Worm (Caenorhabditis elegans): ENCODE measurements around the gene F14D7.3.

The F14D7.3 gene

DNA sequence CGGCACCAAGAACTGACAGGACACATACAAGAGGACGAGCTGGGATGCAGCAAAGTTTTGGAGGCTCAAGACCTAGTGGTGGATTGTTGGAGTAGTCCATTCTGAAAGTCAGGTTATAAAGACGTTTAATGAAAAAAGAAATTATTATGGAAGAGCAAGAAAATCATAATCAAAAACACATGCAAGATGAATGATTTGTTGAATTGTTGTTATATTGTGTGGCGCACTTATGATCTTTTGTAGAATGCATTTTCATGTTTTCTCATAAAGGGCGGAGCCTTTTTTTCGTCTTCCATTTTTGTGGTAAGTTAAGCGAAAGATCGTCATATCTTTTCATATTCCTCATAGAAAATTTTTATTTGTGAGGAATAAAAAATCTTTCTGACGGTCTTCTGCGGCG is 19.9 kb downstream of the F14D7.3 start, which contains the start of gene F47B8.2:
F47B8.2 (minus strand) TSS at position 101 of the 400 bp plus-strand sequence.
- TF ChIP-seq him-1 (tag; optimal IDR thresholded peaks at IDR 0.05) (no peak), dao-5 (tag; optimal IDR thresholded peaks at IDR 0.05) (no peak), W03F9.2 (tag; optimal IDR thresholded peaks at IDR 0.05) (no peak)

DNA sequence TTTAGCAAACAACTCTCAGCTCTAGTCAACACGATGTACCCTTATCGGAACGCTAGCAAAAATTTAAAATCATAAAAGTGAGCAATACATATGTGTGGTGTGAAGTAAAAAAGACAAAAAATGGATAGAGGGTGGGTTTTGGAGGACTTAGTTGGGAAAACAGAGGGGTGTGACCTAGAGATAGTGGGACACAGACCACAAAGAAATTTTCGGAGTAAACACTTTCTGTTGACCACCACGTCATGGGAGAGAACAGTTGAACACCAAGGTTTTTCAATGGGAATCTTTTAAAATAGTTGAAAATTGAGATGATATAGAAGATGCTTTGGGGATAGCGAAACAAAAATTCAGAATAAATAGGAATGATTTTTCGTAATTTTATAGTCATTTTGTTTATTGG is 20.6 kb downstream of the F14D7.3 start:
- TF ChIP-seq him-1 (tag; optimal IDR thresholded peaks at IDR 0.05) = no peak
- TF ChIP-seq W03F9.2 (tag; optimal IDR thresholded peaks at IDR 0.05) = no peak
- no peak for TF ChIP-seq dao-5 (tag; optimal IDR thresholded peaks at IDR 0.05)

ce11 chrV:14317621-14318020 is 21.0 kb downstream of the F14D7.3 start:
- TF ChIP-seq dao-5 (tag; optimal IDR thresholded peaks at IDR 0.05) = no peak
- no peak for TF ChIP-seq him-1 (tag; optimal IDR thresholded peaks at IDR 0.05)
- TF ChIP-seq W03F9.2 (tag; optimal IDR thresholded peaks at IDR 0.05) = no peak

DNA sequence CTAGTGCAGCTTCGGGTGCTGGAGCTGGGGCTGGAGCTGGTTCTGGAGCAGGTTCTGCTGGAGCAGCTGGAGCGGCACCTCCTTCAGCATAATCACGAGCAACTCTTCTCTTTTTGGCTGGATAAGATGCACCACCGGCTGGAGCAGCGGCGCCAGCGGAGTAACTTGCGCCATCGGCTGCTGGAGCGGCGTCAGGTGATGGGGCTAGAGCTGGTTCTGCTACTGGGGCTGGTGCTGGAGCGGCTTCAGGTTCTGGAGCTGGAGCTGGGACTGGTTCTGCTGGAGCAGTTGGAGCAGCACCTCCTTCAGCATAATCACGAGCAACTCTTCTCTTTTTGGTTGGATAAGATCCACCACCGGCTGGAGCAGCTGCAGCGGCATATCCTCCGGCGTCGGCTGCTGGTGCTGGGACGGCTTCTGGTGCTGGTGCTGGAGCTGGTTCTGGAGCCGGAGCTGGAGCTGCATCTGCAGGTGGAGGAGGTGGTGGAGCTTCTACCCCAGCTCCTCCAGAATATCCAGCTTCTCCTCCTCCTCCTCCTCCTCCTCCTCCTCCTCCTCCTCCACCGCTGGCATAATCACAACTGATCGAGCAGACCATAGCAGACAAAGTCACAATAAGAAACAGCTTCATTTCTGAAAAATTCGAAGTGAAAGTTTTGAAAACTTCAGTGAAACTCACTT is 22.6 kb downstream of the F14D7.3 start, which contains the start of gene F47B8.13:
F47B8.13 (minus strand) TSS at position 631 of the 681 bp plus-strand sequence.
- TF ChIP-seq dao-5 (tag; optimal IDR thresholded peaks at IDR 0.05) = no peak
- no peak for TF ChIP-seq W03F9.2 (tag; optimal IDR thresholded peaks at IDR 0.05)
- TF ChIP-seq him-1 (tag; optimal IDR thresholded peaks at IDR 0.05) = no peak

ce11 chrV:14320246-14320645 is 23.6 kb downstream of the F14D7.3 start, which contains the start of gene F47B8.14:
Gene F47B8.14, plus strand, starts transcription at chrV:14320546.
- TF ChIP-seq dao-5 (tag; optimal IDR thresholded peaks at IDR 0.05) (no peak), him-1 (tag; optimal IDR thresholded peaks at IDR 0.05) (no peak), W03F9.2 (tag; optimal IDR thresholded peaks at IDR 0.05) (no peak)

ce11 chrV:14320730-14321319 is 24.2 kb downstream of the F14D7.3 start:
- TF ChIP-seq W03F9.2 (tag; optimal IDR thresholded peaks at IDR 0.05) = no peak
- no peak for TF ChIP-seq him-1 (tag; optimal IDR thresholded peaks at IDR 0.05)
- TF ChIP-seq dao-5 (tag; optimal IDR thresholded peaks at IDR 0.05) = no peak

DNA sequence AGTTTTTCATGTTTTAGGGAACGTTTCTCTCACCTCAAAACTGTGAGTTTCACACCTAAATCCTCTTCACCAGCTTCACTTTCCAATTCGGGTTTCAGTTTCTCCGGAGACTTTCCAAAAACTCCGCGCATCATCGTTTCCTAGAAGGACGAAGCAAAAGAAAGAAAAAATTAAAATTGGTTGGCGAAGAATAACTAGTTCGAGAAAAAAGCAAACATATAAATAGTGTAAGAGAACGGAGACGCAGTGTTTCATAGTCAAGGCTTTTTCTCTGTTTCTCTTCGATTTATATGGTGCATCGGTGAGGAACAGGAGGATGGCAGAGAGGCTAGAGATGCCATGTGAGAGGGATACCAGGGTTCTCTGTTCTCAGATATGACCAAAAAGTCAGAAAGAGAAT is 26.1 kb downstream of the F14D7.3 start, which contains the start of gene F47B8.3:
F47B8.3 (minus strand) TSS at position 261 of the 400 bp plus-strand sequence.
- TF ChIP-seq W03F9.2 (tag; optimal IDR thresholded peaks at IDR 0.05) (no peak), him-1 (tag; optimal IDR thresholded peaks at IDR 0.05) (no peak), dao-5 (tag; optimal IDR thresholded peaks at IDR 0.05) (no peak)

DNA sequence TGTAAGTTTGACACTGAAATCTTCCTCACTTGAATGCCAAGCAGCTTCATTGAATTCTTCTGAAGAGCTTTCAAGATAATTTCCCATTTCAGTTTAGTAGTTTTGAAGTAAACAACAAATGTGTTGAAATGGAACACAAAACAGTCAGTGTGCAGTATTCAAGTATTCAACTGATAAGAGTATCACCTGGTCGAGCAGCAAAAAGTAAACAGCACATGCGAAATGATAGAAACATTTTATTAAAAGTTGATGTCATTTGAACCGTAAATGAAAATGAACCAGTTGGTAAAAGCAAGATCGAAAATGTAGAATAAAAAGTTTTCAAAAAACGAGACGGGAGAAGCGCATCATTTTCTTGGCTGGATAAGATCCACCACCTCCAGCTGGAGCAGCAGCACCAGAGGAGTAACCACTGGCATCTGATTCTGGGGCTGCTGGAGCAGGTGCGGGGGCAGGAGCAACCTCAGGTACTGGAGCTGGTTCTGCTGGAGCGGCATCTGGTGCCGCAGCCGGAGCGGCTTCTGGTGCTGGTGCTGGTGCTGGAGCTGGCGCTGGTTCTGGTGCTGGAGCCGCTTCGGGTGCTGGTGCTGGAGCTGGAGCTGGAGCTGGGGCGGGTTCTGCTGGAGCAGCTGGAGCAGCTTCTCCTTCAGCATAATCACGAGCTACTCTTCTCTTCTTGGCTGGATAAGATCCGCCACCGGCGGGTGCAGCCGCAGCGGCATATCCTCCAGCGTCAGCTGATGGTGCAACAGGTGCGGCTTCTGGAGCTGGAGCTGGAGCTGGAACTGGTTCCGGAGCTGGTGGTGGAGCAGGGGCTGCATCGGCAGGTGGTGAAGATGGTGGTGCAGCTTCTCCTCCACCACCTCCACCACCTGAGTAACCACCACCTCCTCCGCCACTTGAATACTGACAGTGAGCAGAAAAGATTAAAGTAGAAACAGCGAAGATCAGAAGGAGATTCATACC is 28.2 kb downstream of the F14D7.3 start, which contains the start of the genes F47B8.4 and F47B8.18:
F47B8.4 (minus strand) TSS at position 172 of the 966 bp plus-strand sequence.
F47B8.18 (minus strand) TSS at position 963 of the 966 bp plus-strand sequence.
- TF ChIP-seq W03F9.2 (tag; optimal IDR thresholded peaks at IDR 0.05) (no peak), dao-5 (tag; optimal IDR thresholded peaks at IDR 0.05) (no peak), him-1 (tag; optimal IDR thresholded peaks at IDR 0.05) (no peak)

ce11 chrV:14327776-14328175 is 31.2 kb downstream of the F14D7.3 start, which contains the start of gene F47B8.5:
Gene F47B8.5, minus strand, starts transcription at chrV:14327876.
- TF ChIP-seq him-1 (tag; optimal IDR thresholded peaks at IDR 0.05) (no peak), dao-5 (tag; optimal IDR thresholded peaks at IDR 0.05) (no peak), W03F9.2 (tag; optimal IDR thresholded peaks at IDR 0.05) (no peak)

DNA sequence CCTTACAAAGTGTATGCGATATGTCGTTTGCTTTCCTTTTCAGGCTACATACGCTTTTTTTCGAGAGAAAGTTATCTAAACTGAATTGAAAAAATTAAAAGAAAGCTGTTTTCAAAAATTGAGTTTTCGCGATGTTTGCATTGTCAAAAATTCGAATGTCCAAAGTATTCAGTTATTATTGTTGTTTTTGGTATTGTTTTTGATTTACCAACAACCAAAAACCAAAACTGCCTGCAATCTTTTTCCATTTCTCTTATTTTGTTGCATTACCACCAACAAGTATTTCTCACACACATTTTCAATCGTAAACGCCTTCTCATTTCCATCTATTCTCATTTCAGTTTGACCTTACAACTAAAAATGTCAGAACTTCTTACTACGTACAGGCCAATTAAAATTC is 32.2 kb downstream of the F14D7.3 start, which contains the start of gene pepm-1:
pepm-1 (plus strand) TSS at position 301 of the 400 bp plus-strand sequence.
- TF ChIP-seq dao-5 (tag; optimal IDR thresholded peaks at IDR 0.05) (no peak), W03F9.2 (tag; optimal IDR thresholded peaks at IDR 0.05) (no peak), him-1 (tag; optimal IDR thresholded peaks at IDR 0.05) (no peak)

DNA sequence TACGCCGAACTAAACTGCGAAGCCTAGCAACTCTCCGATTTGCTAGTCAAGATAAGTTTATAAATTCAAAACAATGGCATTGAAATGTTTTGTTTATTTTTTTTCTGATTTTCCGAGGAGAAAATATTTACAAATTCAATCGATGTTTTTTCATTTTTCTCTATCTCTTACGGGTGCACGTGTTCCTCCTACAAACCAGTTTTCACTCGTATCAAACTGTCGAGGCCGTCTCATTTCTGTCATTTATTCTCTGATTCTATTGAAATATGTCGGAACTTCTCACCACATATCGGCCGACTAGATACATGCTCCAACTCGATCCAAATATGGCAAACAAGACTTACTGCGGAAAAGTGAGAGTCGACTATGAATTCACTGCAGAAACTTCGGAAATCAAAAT is 34.9 kb downstream of the F14D7.3 start, which contains the start of gene F47B8.8:
F47B8.8 (plus strand) TSS at position 257 of the 400 bp plus-strand sequence.
- TF ChIP-seq W03F9.2 (tag; optimal IDR thresholded peaks at IDR 0.05) (no peak), dao-5 (tag; optimal IDR thresholded peaks at IDR 0.05) (no peak), him-1 (tag; optimal IDR thresholded peaks at IDR 0.05) (no peak)

ce11 chrV:14333116-14333515 is 36.5 kb downstream of the F14D7.3 start, which contains the start of gene srm-4:
Gene srm-4, plus strand, starts transcription at chrV:14333416.
- no peak for TF ChIP-seq him-1 (tag; optimal IDR thresholded peaks at IDR 0.05)
- TF ChIP-seq W03F9.2 (tag; optimal IDR thresholded peaks at IDR 0.05) = no peak
- no peak for TF ChIP-seq dao-5 (tag; optimal IDR thresholded peaks at IDR 0.05)

DNA sequence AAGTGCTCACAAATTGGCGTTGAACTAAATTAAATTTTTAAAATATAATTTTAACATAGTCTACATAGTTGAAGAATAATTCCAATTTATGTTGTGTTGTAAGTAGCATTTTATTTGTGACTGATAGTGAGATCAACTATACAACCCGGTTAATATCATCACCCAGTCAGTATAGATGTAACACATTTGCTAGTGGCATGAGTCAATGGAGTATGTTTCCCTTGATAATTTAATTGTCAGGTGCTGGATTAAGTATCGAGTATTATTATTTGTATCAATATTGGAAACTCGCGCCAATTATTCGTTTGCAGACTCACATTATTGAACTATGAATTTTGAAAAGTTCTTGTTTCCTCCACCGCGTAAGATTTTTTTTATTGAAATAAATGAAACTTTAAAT is 38.3 kb downstream of the F14D7.3 start, which contains the start of gene srm-5:
srm-5 (plus strand) TSS at position 301 of the 400 bp plus-strand sequence.
- TF ChIP-seq W03F9.2 (tag; optimal IDR thresholded peaks at IDR 0.05) = no peak
- no peak for TF ChIP-seq dao-5 (tag; optimal IDR thresholded peaks at IDR 0.05)
- no peak for TF ChIP-seq him-1 (tag; optimal IDR thresholded peaks at IDR 0.05)
